Worm (Caenorhabditis elegans) whole organism, L4 larva: ENCODE measurements around the gene moa-2.

Experiments
- R02D3.7 ChIP-seq: fragments of 150-350 bp; sonication (generic microtip); optimal IDR thresholded peaks from 3 replicates; lab custom pipeline; 2014; ENCODE audit warnings: missing biosample characterization, missing genetic modification characterization
- T20F7.1 ChIP-seq: fragments of 200-800 bp; sonication (Bioruptor generic); optimal IDR thresholded peaks from 2 replicates; lab custom pipeline; 2018; ENCODE audit warnings: mild to moderate bottlenecking, missing genetic modification characterization, missing compliant biosample characterization
- aha-1 ChIP-seq: fragments of 150-350 bp; peaks from one replicate; lab custom pipeline; 2014; ENCODE audit warnings: missing biosample characterization, missing genetic modification characterization
- ceh-28 ChIP-seq: fragments of 150-350 bp; optimal IDR thresholded peaks from 2 replicates; lab custom pipeline; 2014; ENCODE audit warnings: missing biosample characterization, missing genetic modification reagents, missing genetic modification characterization
- ceh-32 ChIP-seq: sonication (generic microtip); optimal IDR thresholded peaks from 2 replicates; lab custom pipeline; 2016; ENCODE audit warnings: mild to moderate bottlenecking, missing genetic modification characterization, missing compliant biosample characterization; ENCODE audit not compliant: poor library complexity
- daf-16 ChIP-seq, 3 experiments: sonication (generic microtip); optimal IDR thresholded peaks; 2 replicates each; lab custom pipeline; 2016 to 2017; ENCODE audit warnings: missing genetic modification characterization in 3 of 3, missing genetic modification reagents in 3 of 3, mild to moderate bottlenecking in 2 of 3, missing compliant biosample characterization in 2 of 3, missing biosample characterization in 1 of 3, moderate library complexity in 1 of 3
- daf-8 ChIP-seq: fragments of 200-800 bp; sonication (Bioruptor generic); IDR thresholded peaks from 2 replicates; pipeline ENCODE4 v1.3.6; 2022; ENCODE audit warnings: missing genetic modification characterization, missing compliant biosample characterization
- dmd-6 ChIP-seq: fragments of 200-800 bp; sonication (Bioruptor generic); IDR thresholded peaks from 2 replicates; pipeline ENCODE4 v1.3.6; 2022; ENCODE audit warnings: missing genetic modification reagents, missing genetic modification characterization, missing compliant biosample characterization
- dmd-9 ChIP-seq: fragments of 200-800 bp; sonication (Bioruptor generic); IDR thresholded peaks from 2 replicates; pipeline ENCODE4 v1.3.6; 2022; ENCODE audit warnings: missing genetic modification reagents, missing genetic modification characterization, missing compliant biosample characterization
- dve-1 ChIP-seq: sonication (generic microtip); optimal IDR thresholded peaks from 2 replicates; lab custom pipeline; 2017; ENCODE audit warnings: antibody characterized with exemption, mild to moderate bottlenecking, missing genetic modification characterization, missing compliant biosample characterization; ENCODE audit not compliant: insufficient read depth
- fkh-10 ChIP-seq: fragments of 150-350 bp; optimal IDR thresholded peaks from 2 replicates; lab custom pipeline; 2014; ENCODE audit warnings: missing biosample characterization, missing genetic modification reagents, missing genetic modification characterization
- hlh-11 ChIP-seq: fragments of 200-800 bp; sonication (Bioruptor generic); optimal IDR thresholded peaks from 2 replicates; lab custom pipeline; 2018; ENCODE audit warnings: mild to moderate bottlenecking, missing genetic modification characterization, missing compliant biosample characterization
- jun-1 ChIP-seq: fragments of 150-350 bp; optimal IDR thresholded peaks from 2 replicates; lab custom pipeline; 2014; ENCODE audit warnings: missing biosample characterization, missing genetic modification reagents, missing genetic modification characterization
- lim-7 ChIP-seq: fragments of 200-800 bp; sonication (Bioruptor generic); IDR thresholded peaks from 2 replicates; pipeline ENCODE4 v1.3.6; 2022; ENCODE audit warnings: missing genetic modification characterization, missing compliant biosample characterization
- lin-29 ChIP-seq: fragments of 200-800 bp; sonication (Bioruptor generic); IDR thresholded peaks from 2 replicates; pipeline ENCODE4 v1.3.6; 2022; ENCODE audit warnings: missing genetic modification reagents, missing genetic modification characterization, missing compliant biosample characterization
- lin-38 ChIP-seq: fragments of 200-800 bp; sonication (Bioruptor generic); IDR thresholded peaks from 2 replicates; pipeline ENCODE4 v1.3.6; 2022; ENCODE audit warnings: missing genetic modification reagents, missing genetic modification characterization, missing compliant biosample characterization
- lsy-2 ChIP-seq, 2 experiments: fragments of 150-350 bp in 1 of 2; sonication (generic microtip) in 1 of 2; optimal IDR thresholded peaks; 2 replicates each; lab custom pipeline; 2014 to 2017; ENCODE audit warnings: missing biosample characterization in 2 of 2, missing genetic modification characterization in 2 of 2
- mep-1 ChIP-seq: fragments of 150-350 bp; sonication (generic microtip); optimal IDR thresholded peaks from 3 replicates; lab custom pipeline; 2014; ENCODE audit warnings: missing biosample characterization, missing genetic modification characterization
- mes-2 ChIP-seq: sonication (generic microtip); optimal IDR thresholded peaks from 2 replicates; lab custom pipeline; 2016; ENCODE audit warnings: missing genotype, mild to moderate bottlenecking, missing genetic modification characterization, missing compliant biosample characterization; ENCODE audit not compliant: poor library complexity, severe bottlenecking
- mxl-3 ChIP-seq: fragments of 200-800 bp; sonication (Bioruptor generic); optimal IDR thresholded peaks from 2 replicates; lab custom pipeline; 2018; ENCODE audit warnings: mild to moderate bottlenecking, missing genetic modification characterization, missing compliant biosample characterization
- nhr-102 ChIP-seq: sonication (generic microtip); optimal IDR thresholded peaks from 2 replicates; lab custom pipeline; 2016; ENCODE audit warnings: mild to moderate bottlenecking, missing genetic modification characterization, moderate library complexity, missing compliant biosample characterization
- nhr-11 ChIP-seq: fragments of 150-350 bp; optimal IDR thresholded peaks from 2 replicates; lab custom pipeline; 2014; ENCODE audit warnings: missing biosample characterization, missing genetic modification characterization
- nhr-28 ChIP-seq: fragments of 150-350 bp; optimal IDR thresholded peaks from 2 replicates; lab custom pipeline; 2014; ENCODE audit warnings: missing biosample characterization, missing genetic modification characterization
- nhr-41 ChIP-seq: fragments of 200-800 bp; sonication (Bioruptor generic); IDR thresholded peaks from 2 replicates; pipeline ENCODE4 v1.3.6; 2022; ENCODE audit warnings: missing genetic modification reagents, missing genetic modification characterization, missing compliant biosample characterization
- nhr-6 ChIP-seq: fragments of 150-350 bp; optimal IDR thresholded peaks from 2 replicates; lab custom pipeline; 2014; ENCODE audit warnings: missing biosample characterization, missing genetic modification characterization
- pqm-1 ChIP-seq: sonication (generic microtip); optimal IDR thresholded peaks from 2 replicates; lab custom pipeline; 2017; ENCODE audit warnings: missing biosample characterization, missing genetic modification characterization
- rbr-2 ChIP-seq: sonication (generic microtip); optimal IDR thresholded peaks from 2 replicates; lab custom pipeline; 2016; ENCODE audit warnings: missing genotype, missing genetic modification characterization, missing compliant biosample characterization
- saeg-2 ChIP-seq: fragments of 200-800 bp; sonication (Bioruptor generic); IDR thresholded peaks from 2 replicates; pipeline ENCODE4 v1.3.6; 2022; ENCODE audit warnings: missing genetic modification reagents, missing genetic modification characterization, missing compliant biosample characterization
- set-16 ChIP-seq: fragments of 200-800 bp; sonication (Bioruptor generic); IDR thresholded peaks from 2 replicates; pipeline ENCODE4 v1.3.6; 2022; ENCODE audit warnings: missing genetic modification reagents, missing genetic modification characterization, missing compliant biosample characterization
- snpc-1.2 ChIP-seq: fragments of 200-800 bp; sonication (Bioruptor generic); IDR thresholded peaks from 2 replicates; pipeline ENCODE4 v1.3.6; 2022; ENCODE audit warnings: missing genetic modification reagents, missing genetic modification characterization, missing compliant biosample characterization
- snpc-4 ChIP-seq: fragments of 150-350 bp; optimal IDR thresholded peaks from 2 replicates; lab custom pipeline; 2014; ENCODE audit warnings: missing biosample characterization, missing genetic modification characterization
- spr-1 ChIP-seq: sonication (generic microtip); optimal IDR thresholded peaks from 2 replicates; lab custom pipeline; 2016; ENCODE audit warnings: mild to moderate bottlenecking, missing genetic modification characterization, missing compliant biosample characterization
- spr-3 ChIP-seq: fragments of 200-800 bp; sonication (Bioruptor generic); optimal IDR thresholded peaks from 2 replicates; lab custom pipeline; 2018; ENCODE audit warnings: mild to moderate bottlenecking, missing genetic modification characterization, missing compliant biosample characterization
- tag-97 ChIP-seq: fragments of 200-800 bp; sonication (Bioruptor generic); IDR thresholded peaks from 2 replicates; pipeline ENCODE4 v1.3.6; 2022; ENCODE audit warnings: missing genetic modification characterization, missing compliant biosample characterization
- vab-7 ChIP-seq: fragments of 200-800 bp; sonication (Bioruptor generic); IDR thresholded peaks from 2 replicates; pipeline ENCODE4 v1.3.6; 2022; ENCODE audit warnings: missing genetic modification reagents, missing genetic modification characterization, missing compliant biosample characterization
- zfp-3 ChIP-seq: fragments of 200-800 bp; sonication (Bioruptor generic); conservative IDR thresholded peaks from 2 replicates; pipeline ENCODE4 v1.3.6; 2022; ENCODE audit warnings: missing genetic modification reagents, missing genetic modification characterization, missing compliant biosample characterization
- ztf-11 ChIP-seq: fragments of 150-350 bp; optimal IDR thresholded peaks from 2 replicates; lab custom pipeline; 2014; ENCODE audit warnings: missing biosample characterization, missing genetic modification characterization
- ztf-7 ChIP-seq: fragments of 150-350 bp; optimal IDR thresholded peaks from 2 replicates; lab custom pipeline; 2014; ENCODE audit warnings: missing biosample characterization, missing genetic modification characterization

The moa-2 gene

DNA sequence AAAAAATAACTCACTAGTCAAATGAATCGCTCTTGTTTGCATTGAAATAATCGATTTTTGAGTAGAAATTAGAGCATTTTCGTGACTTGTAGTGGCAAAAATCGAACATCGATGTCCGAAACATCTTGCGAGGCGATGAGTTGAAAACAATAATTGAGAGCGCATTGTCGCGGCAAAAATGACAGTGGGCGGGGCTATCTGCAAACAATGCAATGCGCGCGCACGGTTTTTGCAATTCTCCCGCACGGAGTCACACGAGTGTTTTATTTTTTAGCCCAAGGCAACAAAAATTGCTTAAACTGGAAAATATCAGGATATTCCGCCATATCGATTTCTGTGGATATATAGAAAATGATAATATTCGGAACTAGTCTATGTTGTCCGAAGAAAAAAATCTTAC lies 9.7 kb upstream of the moa-2 start, which contains the start of gene B0495.9 (continued):
- TF ChIP-seq dmd-6 (GFP tag; lab: Robert Waterston, UW) (peak; percentile 33; the same call in 1 of the 2 replicates), nhr-6 (peak; percentile 21), daf-16 (GFP tag; optimal IDR thresholded peaks at IDR 0.05; lab: Kevin White, UChicago) (no peak), daf-16 (tag; optimal IDR thresholded peaks at IDR 0.05; lab: Kevin White, UChicago) (no peak), R02D3.7 (tag; lab: Kevin White, UChicago) (no peak), snpc-4 (no peak), dmd-9 (GFP tag; lab: Robert Waterston, UW) (0 out of 2 replicates have a peak, but pooled peaks have one; percentile 17), set-16 (GFP tag; lab: Robert Waterston, UW) (no peak), T20F7.1 (GFP tag; lab: Kevin White, UChicago) (no peak), zfp-3 (GFP tag; lab: Robert Waterston, UW) (no peak), ztf-11 (tag; lab: Kevin White, UChicago) (no peak), lsy-2 (tag; optimal IDR thresholded peaks at IDR 0.05; lab: Kevin White, UChicago) (peak in 1 of 2 experiments; percentile 52), snpc-1.2 (no peak), lin-38 (GFP tag; lab: Robert Waterston, UW) (peak; percentile 68), vab-7 (GFP tag; lab: Robert Waterston, UW) (peak; percentile 62; the same call in 1 of the 2 replicates)

ce11 chrII:7707383-7707782 lies 8.6 kb upstream of the moa-2 start, which contains the start of gene luc-7L:
Gene luc-7L (minus strand): TSS chrII:7707483.
- TF ChIP-seq mep-1 (tag; lab: Kevin White, UChicago), result no peak
- no peak for TF ChIP-seq ceh-32
- TF ChIP-seq saeg-2, result no peak
- TF ChIP-seq mxl-3, result no peak
- TF ChIP-seq aha-1 (tag; lab: Kevin White, UChicago), result no peak
- no peak for TF ChIP-seq rbr-2 (tag; lab: Kevin White, UChicago)
- TF ChIP-seq dmd-9 (GFP tag; lab: Robert Waterston, UW), result no peak
- no peak for TF ChIP-seq ztf-7 (tag; lab: Kevin White, UChicago)
- no peak for TF ChIP-seq nhr-6
- TF ChIP-seq fkh-10 (GFP tag; lab: Kevin White, UChicago), result no peak
- no peak for TF ChIP-seq tag-97 (GFP tag; lab: Robert Waterston, UW)
- TF ChIP-seq mes-2, result no peak
- TF ChIP-seq daf-16 (GFP tag; optimal IDR thresholded peaks at IDR 0.05; lab: Kevin White, UChicago), result no peak
- no peak for TF ChIP-seq daf-16 (tag; optimal IDR thresholded peaks at IDR 0.05; lab: Kevin White, UChicago)
- TF ChIP-seq lin-29, result no peak
- no peak for TF ChIP-seq snpc-1.2
- no peak for TF ChIP-seq R02D3.7 (tag; lab: Kevin White, UChicago)
- no peak for TF ChIP-seq dve-1 (tag; lab: Kevin White, UChicago)

- TF ChIP-seq lin-38 (GFP tag; lab: Robert Waterston, UW), result 0 out of 2 replicates have a peak, but pooled peaks have one; percentile 40
- TF ChIP-seq nhr-28 (tag; lab: Kevin White, UChicago), result peak; percentile 93
- peak; percentile 36; the same call in 1 of the 2 replicates for TF ChIP-seq nhr-41 (GFP tag; lab: Robert Waterston, UW)
- peak; percentile 11 for TF ChIP-seq nhr-102 (tag; lab: Kevin White, UChicago)
- no peak for TF ChIP-seq jun-1 (tag; lab: Kevin White, UChicago)
- peak; percentile 44 for TF ChIP-seq dve-1 (tag; lab: Kevin White, UChicago)
- TF ChIP-seq daf-8 (GFP tag; lab: Robert Waterston, UW), result no peak
- TF ChIP-seq dmd-6 (GFP tag; lab: Robert Waterston, UW), result peak; percentile 53; the same call in 1 of the 2 replicates
- no peak for TF ChIP-seq lim-7 (GFP tag; lab: Robert Waterston, UW)
- no peak for TF ChIP-seq mxl-3
- no peak for TF ChIP-seq ceh-28 (tag; lab: Kevin White, UChicago)
- TF ChIP-seq hlh-11 (tag; lab: Kevin White, UChicago), result peak; percentile 48
- TF ChIP-seq spr-1 (tag; lab: Kevin White, UChicago), result no peak
- no peak for TF ChIP-seq set-16 (GFP tag; lab: Robert Waterston, UW)
- no peak for TF ChIP-seq spr-3
- TF ChIP-seq nhr-11 (tag; lab: Kevin White, UChicago), result peak; percentile 70
- peak; percentile 76 for TF ChIP-seq pqm-1 (tag; lab: Kevin White, UChicago)
- peak; percentile 7 for TF ChIP-seq mes-2
- TF ChIP-seq daf-16 (GFP tag; optimal IDR thresholded peaks at IDR 0.05; lab: Kevin White, UChicago), result no peak
- peak; percentile 72 for TF ChIP-seq daf-16 (tag; optimal IDR thresholded peaks at IDR 0.05; lab: Kevin White, UChicago)
- TF ChIP-seq ztf-7 (tag; lab: Kevin White, UChicago), result no peak
- peak in 1 of 2 experiments; percentile 11 for TF ChIP-seq lsy-2 (tag; optimal IDR thresholded peaks at IDR 0.05; lab: Kevin White, UChicago)
These were observed 6.3 kb upstream of the moa-2 start, which contains the start of gene B0495.7 for ce11 chrII:7705152-7705551. Gene B0495.7 (minus strand): TSS chrII:7705233.
